Worm (Caenorhabditis elegans): ENCODE measurements around the gene R09A8.1.

ce11 chrX:12603322-12603984, 10.1 kb upstream of the R09A8.1 start, which contains the start of the genes T24D5.6 and R09A8.9:
- no peak for TF ChIP-seq nhr-11 (tag; optimal IDR thresholded peaks at IDR 0.05)
- no peak for TF ChIP-seq ceh-16 (tag; optimal IDR thresholded peaks at IDR 0.05)
- TF ChIP-seq nhr-76 (tag; optimal IDR thresholded peaks at IDR 0.05): no peak
- TF ChIP-seq snpc-4 (tag; optimal IDR thresholded peaks at IDR 0.05): no peak
- TF ChIP-seq nhr-237 (tag; optimal IDR thresholded peaks at IDR 0.05): no peak
- no peak for TF ChIP-seq nhr-25 (tag; optimal IDR thresholded peaks at IDR 0.05)
- no peak for TF ChIP-seq egl-27 (tag; optimal IDR thresholded peaks at IDR 0.05)
- TF ChIP-seq fkh-10 (GFP tag; optimal IDR thresholded peaks at IDR 0.05): no peak
- TF ChIP-seq pqm-1 (tag; optimal IDR thresholded peaks at IDR 0.05): no peak
- no peak for TF ChIP-seq zag-1 (tag; optimal IDR thresholded peaks at IDR 0.05)
